Worm (Caenorhabditis elegans) whole organism, late embryonic: ENCODE measurements around the gene F46F5.16.

ENCODE experiments used
- ama-1 ChIP-seq: fragments of 150-350 bp; optimal IDR thresholded peaks from 2 replicates; lab custom pipeline; 2014
- ets-4 ChIP-seq: sonication (generic microtip); optimal IDR thresholded peaks from 2 replicates; lab custom pipeline; 2016; ENCODE audit warnings: missing genetic modification characterization, missing compliant biosample characterization
- pha-4 ChIP-seq: fragments of 150-350 bp; optimal IDR thresholded peaks from 2 replicates; lab custom pipeline; 2018; ENCODE audit warnings: missing biosample characterization, missing genetic modification reagents, missing genetic modification characterization
- pqm-1 ChIP-seq: sonication (generic microtip); optimal IDR thresholded peaks from 2 replicates; lab custom pipeline; 2016; ENCODE audit warnings: missing genetic modification characterization, missing compliant biosample characterization
- ref-2 ChIP-seq: sonication (generic microtip); optimal IDR thresholded peaks from 2 replicates; lab custom pipeline; 2016; ENCODE audit warnings: missing genetic modification characterization, missing compliant biosample characterization
- tbx-2 ChIP-seq: sonication (generic microtip); optimal IDR thresholded peaks from 2 replicates; lab custom pipeline; 2016; ENCODE audit warnings: missing genetic modification characterization, missing compliant biosample characterization
- ttx-3 ChIP-seq: sonication (generic microtip); optimal IDR thresholded peaks from 2 replicates; lab custom pipeline; 2016; ENCODE audit warnings: missing genetic modification reagents, missing genetic modification characterization, missing compliant biosample characterization
- unc-55 ChIP-seq: sonication (generic microtip); optimal IDR thresholded peaks from 2 replicates; lab custom pipeline; 2017; ENCODE audit warnings: missing biosample characterization, missing genetic modification reagents, missing genetic modification characterization

DNA sequence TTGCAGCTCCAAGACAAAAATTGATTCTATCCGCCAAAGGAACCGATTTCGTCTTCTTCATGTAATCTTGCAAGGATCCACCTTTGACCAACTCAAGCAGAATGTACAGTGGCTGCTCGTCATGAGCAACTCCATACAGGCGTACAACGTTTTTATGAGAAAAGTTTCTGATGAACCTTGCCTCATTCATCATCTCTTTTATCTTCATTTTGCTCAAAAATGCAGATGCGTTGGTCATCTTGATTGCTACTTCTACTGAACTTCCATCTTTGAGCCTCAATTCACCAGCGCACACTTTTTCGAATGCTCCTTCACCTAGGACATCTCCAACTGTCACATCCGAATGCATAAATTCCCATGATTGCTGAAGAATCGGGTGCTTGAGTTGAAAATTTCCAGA, 9.9 kb downstream of the F46F5.16 start:
- TF ChIP-seq tbx-2 (tag; lab: Kevin White, UChicago) (no peak), unc-55 (GFP tag; lab: Kevin White, UChicago) (no peak), ets-4 (tag; lab: Kevin White, UChicago) (no peak), pha-4 (tag; lab: Kevin White, UChicago) (no peak), ama-1 (lab: Kevin White, UChicago) (no peak), ref-2 (tag; lab: Kevin White, UChicago) (no peak), pqm-1 (tag; lab: Kevin White, UChicago) (no peak), ttx-3 (tag; lab: Kevin White, UChicago) (no peak)
